Fruit fly (Drosophila melanogaster) whole organism, embryonic: ENCODE results near the gene Eig71Ei.

Experiments
- Asciz ChIP-seq: fragments of 200-800 bp; sonication (Bioruptor generic); optimal IDR thresholded peaks from 2 replicates; lab custom pipeline; 2017; ENCODE audit warnings: missing biosample characterization, mild to moderate bottlenecking, missing genetic modification characterization, missing genetic modification reagents
- Atf3 ChIP-seq: fragments of 200-800 bp; sonication (Bioruptor generic); optimal IDR thresholded peaks from 3 replicates; lab custom pipeline; 2016; ENCODE audit warnings: missing biosample characterization, missing genetic modification characterization
- Awh ChIP-seq: fragments of 200-800 bp; sonication (Bioruptor generic); IDR thresholded peaks from 2 replicates; pipeline ENCODE4, ENCODE4 v1.3.6; 2022; ENCODE audit warnings: missing biosample characterization, missing genetic modification characterization
- Blimp-1 ChIP-seq: fragments of 200-800 bp; sonication (Bioruptor generic); optimal IDR thresholded peaks from 3 replicates; lab custom pipeline; 2018; ENCODE audit warnings: missing biosample characterization, missing genetic modification characterization, mild to moderate bottlenecking, moderate library complexity, missing genetic modification reagents
- CG10321 ChIP-seq: fragments of 200-800 bp; sonication (Bioruptor generic); IDR thresholded peaks from 2 replicates; pipeline ENCODE4 v1.3.6; 2022; ENCODE audit warnings: missing biosample characterization, missing genetic modification characterization
- CG12104 ChIP-seq: fragments of 200-800 bp; sonication (Bioruptor generic); optimal IDR thresholded peaks from 3 replicates; lab custom pipeline; 2016; ENCODE audit warnings: missing biosample characterization, missing genetic modification characterization
- CG12769 ChIP-seq: fragments of 200-800 bp; sonication (Bioruptor generic); optimal IDR thresholded peaks from 2 replicates; lab custom pipeline; 2019; ENCODE audit warnings: missing biosample characterization, mild to moderate bottlenecking, missing genetic modification characterization, moderate library complexity
- CG13296 ChIP-seq: fragments of 200-800 bp; sonication (Bioruptor generic); optimal IDR thresholded peaks from 3 replicates; lab custom pipeline; 2018; ENCODE audit warnings: missing biosample characterization, mild to moderate bottlenecking, missing genetic modification characterization
- CG13424 ChIP-seq: fragments of 200-800 bp; sonication (Bioruptor generic); optimal IDR thresholded peaks from 2 replicates; lab custom pipeline; 2019; ENCODE audit warnings: missing biosample characterization, mild to moderate bottlenecking, missing genetic modification characterization, moderate library complexity
- CG13775 ChIP-seq: fragments of 200-800 bp; sonication (Bioruptor generic); optimal IDR thresholded peaks from 3 replicates; lab custom pipeline; 2017; ENCODE audit warnings: missing biosample characterization, mild to moderate bottlenecking, missing genetic modification characterization
- CG15011 ChIP-seq: fragments of 200-800 bp; sonication (Bioruptor generic); optimal IDR thresholded peaks from 3 replicates; lab custom pipeline; 2018; ENCODE audit warnings: missing biosample characterization, mild to moderate bottlenecking, missing genetic modification characterization
- CG16779 ChIP-seq: fragments of 200-800 bp; sonication (Bioruptor generic); IDR thresholded peaks from 2 replicates; pipeline ENCODE4 v1.3.6; 2022; ENCODE audit warnings: missing biosample characterization, missing genetic modification characterization
- CG4730 ChIP-seq: fragments of 200-800 bp; sonication (Bioruptor generic); IDR thresholded peaks from 2 replicates; pipeline ENCODE4 v1.3.6; 2022; ENCODE audit warnings: missing biosample characterization, missing genetic modification characterization
- CG6689 ChIP-seq: fragments of 200-800 bp; sonication (Bioruptor generic); IDR thresholded peaks from 2 replicates; pipeline ENCODE4 v1.3.6; 2022; ENCODE audit warnings: missing biosample characterization, missing genetic modification characterization
- CG7556 ChIP-seq: fragments of 200-800 bp; sonication (Bioruptor generic); optimal IDR thresholded peaks from 2 replicates; lab custom pipeline; 2017; ENCODE audit warnings: missing biosample characterization, mild to moderate bottlenecking, missing genetic modification characterization
- CG8281 ChIP-seq: fragments of 200-800 bp; sonication (Bioruptor generic); optimal IDR thresholded peaks from 2 replicates; lab custom pipeline; 2018; ENCODE audit warnings: missing biosample characterization, mild to moderate bottlenecking, missing genetic modification characterization, moderate library complexity
- CG8359 ChIP-seq: fragments of 200-800 bp; sonication (Bioruptor generic); optimal IDR thresholded peaks from 2 replicates; lab custom pipeline; 2017; ENCODE audit warnings: missing biosample characterization, mild to moderate bottlenecking, missing genetic modification characterization, borderline replicate concordance
- CG8478 ChIP-seq: fragments of >200 bp; optimal IDR thresholded peaks from 2 replicates; lab custom pipeline; 2018
- CG9932 ChIP-seq: fragments of 200-800 bp; sonication (Bioruptor generic); IDR thresholded peaks from 2 replicates; pipeline ENCODE4 v1.3.6; 2022; ENCODE audit warnings: missing biosample characterization, missing genetic modification characterization
- Deaf1 ChIP-seq: fragments of 200-800 bp; optimal IDR thresholded peaks from 3 replicates; lab custom pipeline; 2019; ENCODE audit warnings: missing biosample characterization, mild to moderate bottlenecking, missing genetic modification characterization, moderate library complexity
- E2f1 ChIP-seq: fragments of 200-800 bp; sonication (Bioruptor generic); IDR thresholded peaks from 2 replicates; pipeline ENCODE4 v1.3.6; 2022; ENCODE audit warnings: missing biosample characterization, missing genetic modification characterization
- HLHmδ ChIP-seq: fragments of 200-800 bp; sonication (Bioruptor generic); optimal IDR thresholded peaks from 2 replicates; lab custom pipeline; 2018; ENCODE audit warnings: missing biosample characterization, mild to moderate bottlenecking, missing genetic modification characterization, moderate library complexity
- Hmr ChIP-seq: fragments of 200-800 bp; sonication (Bioruptor generic); optimal IDR thresholded peaks from 3 replicates; lab custom pipeline; 2017; ENCODE audit warnings: mild to moderate bottlenecking, missing biosample characterization, missing genetic modification reagents, missing genetic modification characterization
- MBD-R2 ChIP-seq: fragments of 200-800 bp; sonication (Bioruptor generic); IDR thresholded peaks from 2 replicates; pipeline ENCODE4 v1.3.6; 2022; ENCODE audit warnings: missing biosample characterization, missing genetic modification characterization
- Med ChIP-seq: fragments of 200-800 bp; sonication (Bioruptor generic); peaks from one replicate; lab custom pipeline; 2016; ENCODE audit warnings: missing biosample characterization, missing genetic modification characterization, mild to moderate bottlenecking, inconsistent platforms, moderate library complexity
- Nf-YC ChIP-seq: fragments of 200-800 bp; optimal IDR thresholded peaks from 3 replicates; lab custom pipeline; 2019; ENCODE audit warnings: missing biosample characterization, mild to moderate bottlenecking, missing genetic modification characterization, moderate library complexity
- NfI ChIP-seq: fragments of 200-800 bp; sonication (Bioruptor generic); optimal IDR thresholded peaks from 3 replicates; lab custom pipeline; 2018; ENCODE audit warnings: missing biosample characterization, mild to moderate bottlenecking, missing genetic modification characterization, moderate library complexity
- Pdp1 ChIP-seq, 2 experiments: fragments of 200-800 bp; sonication (Bioruptor generic); optimal IDR thresholded peaks; 3 replicates each; lab custom pipeline; 2016; ENCODE audit warnings: missing biosample characterization in 2 of 2, missing genetic modification characterization in 2 of 2, mild to moderate bottlenecking in 1 of 2, moderate library complexity in 1 of 2
- Sry-β ChIP-seq: fragments of 200-800 bp; sonication (Bioruptor generic); optimal IDR thresholded peaks from 2 replicates; lab custom pipeline; 2018; ENCODE audit warnings: missing biosample characterization, mild to moderate bottlenecking, missing genetic modification characterization, moderate library complexity
- Vsx1 ChIP-seq: fragments of 200-800 bp; sonication (Bioruptor generic); optimal IDR thresholded peaks from 2 replicates; lab custom pipeline; 2017; ENCODE audit warnings: missing biosample characterization, mild to moderate bottlenecking, missing genetic modification characterization, missing genetic modification reagents
- abd-A ChIP-seq: fragments of 200-800 bp; sonication (Bioruptor generic); optimal IDR thresholded peaks from 3 replicates; lab custom pipeline; 2019; ENCODE audit warnings: missing biosample characterization, mild to moderate bottlenecking, missing genetic modification characterization, moderate library complexity
- amos ChIP-seq: fragments of 200-800 bp; sonication (Bioruptor generic); IDR thresholded peaks from 2 replicates; pipeline ENCODE4 v1.3.6; 2022; ENCODE audit warnings: missing biosample characterization, missing genetic modification characterization; ENCODE audit not compliant: partially characterized antibody
- ci ChIP-seq: fragments of 200-800 bp; sonication (Bioruptor generic); IDR thresholded peaks from 3 replicates; pipeline ENCODE4 v1.3.6; 2022; ENCODE audit warnings: missing biosample characterization, missing genetic modification characterization
- exex ChIP-seq: fragments of 200-800 bp; sonication (Bioruptor generic); optimal IDR thresholded peaks from 4 replicates; lab custom pipeline; 2018; ENCODE audit warnings: missing biosample characterization, mild to moderate bottlenecking, missing genetic modification characterization, moderate library complexity
- gsb-n ChIP-seq: fragments of 200-800 bp; sonication (Bioruptor generic); optimal IDR thresholded peaks from 3 replicates; lab custom pipeline; 2018; ENCODE audit warnings: missing biosample characterization, mild to moderate bottlenecking, missing genetic modification characterization
- hkb ChIP-seq, 2 experiments: fragments of 200-800 bp in 1 of 2; fragments of >200 bp in 1 of 2; sonication (Bioruptor generic) in 1 of 2; IDR thresholded peaks in 1 of 2; optimal IDR thresholded peaks in 1 of 2; 2 replicates each; pipeline versions ENCODE4 v1.3.6 to Lab custom; 2017 to 2022; ENCODE audit warnings: missing biosample characterization in 1 of 2, missing genetic modification characterization in 1 of 2
- lilli ChIP-seq: fragments of 200-800 bp; sonication (Bioruptor generic); optimal IDR thresholded peaks from 3 replicates; lab custom pipeline; 2016; ENCODE audit warnings: missing biosample characterization, missing genetic modification characterization
- nau ChIP-seq: fragments of 200-800 bp; sonication (Bioruptor generic); optimal IDR thresholded peaks from 3 replicates; lab custom pipeline; 2017; ENCODE audit warnings: missing biosample characterization, mild to moderate bottlenecking, missing genetic modification characterization, missing genetic modification reagents
- oc ChIP-seq: fragments of 200-800 bp; sonication (Bioruptor generic); optimal IDR thresholded peaks from 2 replicates; lab custom pipeline; 2018; ENCODE audit warnings: missing biosample characterization, mild to moderate bottlenecking, missing genetic modification characterization, moderate library complexity
- otp ChIP-seq: fragments of 200-800 bp; sonication (Bioruptor generic); IDR thresholded peaks from 3 replicates; pipeline ENCODE4, ENCODE4 v1.3.6; 2022; ENCODE audit warnings: missing biosample characterization, missing genetic modification characterization
- run ChIP-seq: fragments of 200-800 bp; sonication (Bioruptor generic); optimal IDR thresholded peaks from 3 replicates; lab custom pipeline; 2018; ENCODE audit warnings: missing biosample characterization, mild to moderate bottlenecking, missing genetic modification characterization
- sens ChIP-seq: fragments of 200-800 bp; sonication (Bioruptor generic); peaks from one replicate; lab custom pipeline; 2016; ENCODE audit warnings: missing biosample characterization, missing genetic modification characterization
- ttk ChIP-seq: fragments of 200-800 bp; sonication (Bioruptor generic); IDR thresholded peaks from 2 replicates; pipeline ENCODE4 v2.1.2; 2022; ENCODE audit warnings: missing biosample characterization, missing genetic modification characterization
- vvl ChIP-seq: fragments of 200-800 bp; sonication (Bioruptor generic); IDR thresholded peaks from 2 replicates; pipeline ENCODE4 v1.3.6; 2022; ENCODE audit warnings: missing biosample characterization, missing genetic modification characterization

The Eig71Ei gene

DNA sequence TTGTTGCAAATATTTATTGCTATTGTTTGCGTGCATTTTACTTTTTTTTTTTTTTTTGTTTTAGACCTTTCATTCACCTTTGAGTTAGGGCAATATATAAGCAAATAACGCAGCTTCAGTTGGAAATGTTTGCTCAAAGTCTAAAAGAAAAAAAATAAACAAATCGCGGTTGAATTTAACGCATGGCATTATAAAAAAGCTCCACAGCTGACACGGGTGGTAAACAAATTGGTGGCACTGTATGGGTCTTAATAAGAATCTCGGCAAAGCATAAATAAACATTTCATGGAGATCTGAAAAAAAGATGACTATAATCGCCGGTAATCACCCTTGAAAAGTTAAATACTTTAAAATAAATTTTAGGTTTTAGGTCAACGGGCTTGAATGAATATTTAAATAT is 34.9 kb downstream of the Eig71Ei start (continued):
- TF ChIP-seq CG13296 (GFP tag; lab: Kevin White, UChicago) (peak; percentile 38), CG10321 (GFP tag; lab: Robert Waterston, UW) (no peak), CG6689 (GFP tag; lab: Robert Waterston, UW) (no peak), HLHmδ (GFP tag; lab: Kevin White, UChicago) (no peak), CG13424 (tag; lab: Kevin White, UChicago) (no peak), CG8281 (tag; lab: Kevin White, UChicago) (peak; percentile 7), oc (tag; lab: Kevin White, UChicago) (peak; percentile 48), Asciz (GFP tag; lab: Kevin White, UChicago) (peak; percentile 24), vvl (GFP tag; lab: Robert Waterston, UW) (no peak), Sry-β (no peak), amos (no peak), ttk (no peak), Atf3 (GFP tag; lab: Kevin White, UChicago) (no peak), Hmr (peak; percentile 9), Med (GFP tag; lab: Kevin White, UChicago) (peak; percentile 59)
- TF ChIP-seq, all 482 proteins: peak for 21

DNA sequence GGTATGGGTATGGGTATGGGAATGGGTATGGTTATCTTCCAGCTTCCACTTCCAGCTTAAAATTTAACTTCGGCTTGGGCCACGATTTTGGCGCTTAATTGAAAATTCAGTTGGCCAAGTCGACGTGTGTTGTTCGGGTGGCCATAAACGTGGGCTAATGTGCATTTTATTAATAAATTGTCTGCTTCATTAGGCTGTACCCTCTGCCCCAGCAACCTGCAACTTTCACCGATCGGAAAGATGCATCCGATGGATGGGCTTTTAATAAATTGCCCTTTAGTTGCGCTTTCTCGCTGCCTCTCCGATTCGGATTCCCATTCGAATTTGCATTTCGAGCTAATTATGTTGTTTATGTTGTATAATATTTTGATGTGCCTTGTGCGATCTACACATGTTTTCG is 35.7 kb downstream of the Eig71Ei start:
- TF ChIP-seq CG15011 (GFP tag; lab: Kevin White, UChicago), result no peak
- peak; percentile 95 for TF ChIP-seq Awh (GFP tag; lab: Robert Waterston, UW)
- no peak for TF ChIP-seq hkb (optimal IDR thresholded peaks at IDR 0.05; lab: Kevin White, UChicago)
- TF ChIP-seq hkb (GFP tag; IDR thresholded peaks at IDR 0.05; lab: Robert Waterston, UW), result no peak
- TF ChIP-seq lilli, result no peak
- TF ChIP-seq exex (tag; lab: Kevin White, UChicago), result no peak
- TF ChIP-seq CG8359 (GFP tag; lab: Kevin White, UChicago), result no peak
- TF ChIP-seq gsb-n (tag; lab: Kevin White, UChicago), result peak; percentile 55
- peak; percentile 46 for TF ChIP-seq Blimp-1 (GFP tag; lab: Kevin White, UChicago)
- TF ChIP-seq CG13775 (GFP tag; lab: Kevin White, UChicago), result no peak
- peak; percentile 51 for TF ChIP-seq Vsx1
- TF ChIP-seq CG12104 (GFP tag; lab: Kevin White, UChicago), result no peak
- 0 out of 3 replicates have a peak, but pooled peaks have one; percentile 12 for TF ChIP-seq ci (GFP tag; lab: Robert Waterston, UW)
- TF ChIP-seq Pdp1 (GFP tag; optimal IDR thresholded peaks at IDR 0.05; lab: Kevin White, UChicago), result peak in 1 of 2 experiments; percentile 42
- TF ChIP-seq Deaf1 (tag; lab: Kevin White, UChicago), result no peak
- no peak for TF ChIP-seq CG9932
- no peak for TF ChIP-seq CG16779 (GFP tag; lab: Robert Waterston, UW)
- peak; percentile 71 for TF ChIP-seq CG12769
- no peak for TF ChIP-seq MBD-R2
- TF ChIP-seq run (tag; lab: Kevin White, UChicago), result no peak
- TF ChIP-seq CG8478, result no peak
- 0 out of 3 replicates have a peak, but pooled peaks have one; percentile 42 for TF ChIP-seq otp
- TF ChIP-seq CG4730 (GFP tag; lab: Robert Waterston, UW), result no peak
- TF ChIP-seq abd-A (tag; lab: Kevin White, UChicago), result peak; percentile 85
- TF ChIP-seq NfI (GFP tag; lab: Kevin White, UChicago), result no peak
- peak; percentile 80 for TF ChIP-seq oc (tag; lab: Kevin White, UChicago)
- TF ChIP-seq nau, result no peak
- TF ChIP-seq sens (GFP tag; lab: Kevin White, UChicago), result peak; percentile 37
- no peak for TF ChIP-seq Nf-YC (tag; lab: Kevin White, UChicago)
- peak; percentile 54; the same call in 1 of the 2 replicates for TF ChIP-seq vvl (GFP tag; lab: Robert Waterston, UW)
- no peak for TF ChIP-seq CG7556
- TF ChIP-seq E2f1 (GFP tag; lab: Robert Waterston, UW), result no peak
